Worm (Caenorhabditis elegans) whole organism, late embryonic: ENCODE measurements around the gene srx-50.

Experiments used
- C08G9.2 ChIP-seq: sonication (generic microtip); optimal IDR thresholded peaks from 2 replicates; lab custom pipeline; 2016; ENCODE audit warnings: mild to moderate bottlenecking, missing genetic modification characterization, moderate library complexity, missing compliant biosample characterization
- C38D4.7 ChIP-seq: fragments of 200-800 bp; sonication (Bioruptor generic); optimal IDR thresholded peaks from 2 replicates; lab custom pipeline; 2018; ENCODE audit warnings: mild to moderate bottlenecking, missing genetic modification characterization, moderate library complexity, missing compliant biosample characterization
- F13H6.1 ChIP-seq: sonication (generic microtip); optimal IDR thresholded peaks from 2 replicates; lab custom pipeline; 2016; ENCODE audit warnings: missing genetic modification characterization, missing compliant biosample characterization
- K02D7.2 ChIP-seq: sonication (generic microtip); optimal IDR thresholded peaks from 2 replicates; lab custom pipeline; 2017; ENCODE audit warnings: mild to moderate bottlenecking, missing genetic modification characterization, missing compliant biosample characterization
- K09A11.1 ChIP-seq: sonication (generic microtip); optimal IDR thresholded peaks from 2 replicates; lab custom pipeline; 2017; ENCODE audit warnings: antibody characterized with exemption, mild to moderate bottlenecking, missing genetic modification characterization, missing compliant biosample characterization; ENCODE audit not compliant: insufficient read depth
- ahr-1 ChIP-seq: sonication (generic microtip); optimal IDR thresholded peaks from 2 replicates; lab custom pipeline; 2016; ENCODE audit warnings: missing genetic modification characterization, missing compliant biosample characterization
- ama-1 ChIP-seq: fragments of 150-350 bp; optimal IDR thresholded peaks from 2 replicates; lab custom pipeline; 2014
- ceh-14 ChIP-seq: sonication (generic microtip); optimal IDR thresholded peaks from 2 replicates; lab custom pipeline; 2016; ENCODE audit warnings: missing genotype, missing genetic modification characterization, missing compliant biosample characterization
- ceh-18 ChIP-seq: sonication (generic microtip); optimal IDR thresholded peaks from 2 replicates; lab custom pipeline; 2016; ENCODE audit warnings: missing genetic modification characterization, missing compliant biosample characterization
- ceh-22 ChIP-seq: sonication (generic microtip); optimal IDR thresholded peaks from 2 replicates; lab custom pipeline; 2017; ENCODE audit warnings: missing biosample characterization, missing genetic modification characterization
- ceh-24 ChIP-seq: sonication (generic microtip); optimal IDR thresholded peaks from 2 replicates; lab custom pipeline; 2016; ENCODE audit warnings: mild to moderate bottlenecking, missing genetic modification characterization, missing compliant biosample characterization
- ceh-31 ChIP-seq: sonication (generic microtip); optimal IDR thresholded peaks from 2 replicates; lab custom pipeline; 2016; ENCODE audit warnings: missing genetic modification characterization, missing compliant biosample characterization
- ceh-34 ChIP-seq: sonication (generic microtip); optimal IDR thresholded peaks from 2 replicates; lab custom pipeline; 2016; ENCODE audit warnings: mild to moderate bottlenecking, missing genetic modification characterization, missing compliant biosample characterization
- ceh-48 ChIP-seq: sonication (generic microtip); optimal IDR thresholded peaks from 2 replicates; lab custom pipeline; 2016; ENCODE audit warnings: missing genetic modification characterization, inconsistent platforms, missing compliant biosample characterization
- elt-2 ChIP-seq: sonication (generic microtip); optimal IDR thresholded peaks from 2 replicates; lab custom pipeline; 2016; ENCODE audit warnings: missing genetic modification reagents, missing genetic modification characterization, missing compliant biosample characterization
- elt-4 ChIP-seq: sonication (generic microtip); optimal IDR thresholded peaks from 2 replicates; lab custom pipeline; 2016; ENCODE audit warnings: missing genetic modification characterization, missing compliant biosample characterization
- ets-4 ChIP-seq: sonication (generic microtip); optimal IDR thresholded peaks from 2 replicates; lab custom pipeline; 2016; ENCODE audit warnings: missing genetic modification characterization, missing compliant biosample characterization
- fkh-10 ChIP-seq: fragments of 150-350 bp; optimal IDR thresholded peaks from 2 replicates; lab custom pipeline; 2014; ENCODE audit warnings: missing biosample characterization, missing genetic modification reagents, missing genetic modification characterization
- fkh-6 ChIP-seq: sonication (generic microtip); optimal IDR thresholded peaks from 2 replicates; lab custom pipeline; 2016; ENCODE audit warnings: missing genetic modification characterization, missing compliant biosample characterization
- gmeb-2 ChIP-seq: sonication (generic microtip); optimal IDR thresholded peaks from 2 replicates; lab custom pipeline; 2016; ENCODE audit warnings: missing genetic modification characterization, inconsistent platforms, missing compliant biosample characterization
- hlh-6 ChIP-seq: sonication (generic microtip); optimal IDR thresholded peaks from 2 replicates; lab custom pipeline; 2016; ENCODE audit warnings: missing genotype, missing genetic modification characterization, missing compliant biosample characterization
- hlh-8 ChIP-seq: sonication (generic microtip); optimal IDR thresholded peaks from 2 replicates; lab custom pipeline; 2016; ENCODE audit warnings: missing genotype, missing genetic modification characterization, missing compliant biosample characterization
- lim-6 ChIP-seq: sonication (generic microtip); optimal IDR thresholded peaks from 2 replicates; lab custom pipeline; 2016; ENCODE audit warnings: missing genetic modification characterization, missing compliant biosample characterization
- lin-11 ChIP-seq: fragments of 200-800 bp; sonication (Bioruptor generic); optimal IDR thresholded peaks from 2 replicates; lab custom pipeline; 2018; ENCODE audit warnings: mild to moderate bottlenecking, missing genetic modification characterization, missing compliant biosample characterization
- nfya-1 ChIP-seq: sonication (generic microtip); optimal IDR thresholded peaks from 2 replicates; lab custom pipeline; 2017; ENCODE audit warnings: missing genetic modification characterization, mild to moderate bottlenecking, missing compliant biosample characterization, antibody characterized with exemption, moderate library complexity
- npax-4 ChIP-seq: sonication (generic microtip); optimal IDR thresholded peaks from 2 replicates; lab custom pipeline; 2016; ENCODE audit warnings: missing genetic modification characterization, missing compliant biosample characterization
- odd-2 ChIP-seq: sonication (generic microtip); optimal IDR thresholded peaks from 2 replicates; lab custom pipeline; 2017; ENCODE audit warnings: antibody characterized with exemption, mild to moderate bottlenecking, missing genetic modification characterization, missing compliant biosample characterization
- pat-9 ChIP-seq: fragments of 200-800 bp; sonication (Bioruptor generic); optimal IDR thresholded peaks from 2 replicates; lab custom pipeline; 2018; ENCODE audit warnings: mild to moderate bottlenecking, missing genetic modification characterization, moderate library complexity, missing compliant biosample characterization
- pax-1 ChIP-seq: fragments of 150-350 bp; optimal IDR thresholded peaks from 2 replicates; lab custom pipeline; 2014; ENCODE audit warnings: missing biosample characterization, missing genetic modification characterization
- pha-2 ChIP-seq: sonication (generic microtip); optimal IDR thresholded peaks from 2 replicates; lab custom pipeline; 2017; ENCODE audit warnings: mild to moderate bottlenecking, missing genetic modification characterization, missing compliant biosample characterization
- pha-4 ChIP-seq: fragments of 150-350 bp; optimal IDR thresholded peaks from 2 replicates; lab custom pipeline; 2018; ENCODE audit warnings: missing biosample characterization, missing genetic modification reagents, missing genetic modification characterization
- pros-1 ChIP-seq: fragments of 150-350 bp; optimal IDR thresholded peaks from 2 replicates; lab custom pipeline; 2014; ENCODE audit warnings: missing biosample characterization, missing genetic modification reagents, missing genetic modification characterization
- ref-2 ChIP-seq: sonication (generic microtip); optimal IDR thresholded peaks from 2 replicates; lab custom pipeline; 2016; ENCODE audit warnings: missing genetic modification characterization, missing compliant biosample characterization
- rnt-1 ChIP-seq: sonication (generic microtip); optimal IDR thresholded peaks from 2 replicates; lab custom pipeline; 2016; ENCODE audit warnings: missing genetic modification characterization, missing compliant biosample characterization
- sox-2 ChIP-seq: fragments of 200-800 bp; sonication (Bioruptor generic); IDR thresholded peaks from 2 replicates; pipeline ENCODE4 v1.3.6; 2022; ENCODE audit warnings: missing genetic modification reagents, missing genetic modification characterization, missing compliant biosample characterization
- sox-4 ChIP-seq: sonication (generic microtip); optimal IDR thresholded peaks from 2 replicates; lab custom pipeline; 2017; ENCODE audit warnings: mild to moderate bottlenecking, missing genetic modification characterization, inconsistent platforms, missing compliant biosample characterization
- syd-9 ChIP-seq: sonication (generic microtip); optimal IDR thresholded peaks from 2 replicates; lab custom pipeline; 2016; ENCODE audit warnings: mild to moderate bottlenecking, missing genetic modification characterization, moderate library complexity, missing compliant biosample characterization
- tbx-7 ChIP-seq: sonication (generic microtip); optimal IDR thresholded peaks from 2 replicates; lab custom pipeline; 2016; ENCODE audit warnings: missing genotype, missing genetic modification characterization, missing compliant biosample characterization
- unc-3 ChIP-seq, 2 experiments: fragments of 200-800 bp in 1 of 2; sonication (Bioruptor generic) in 1 of 2; sonication (generic microtip) in 1 of 2; conservative IDR thresholded peaks in 1 of 2; optimal IDR thresholded peaks in 1 of 2; 2 replicates each; pipeline versions ENCODE4 v1.3.6 to Lab custom; 2016 to 2022; ENCODE audit warnings: missing compliant biosample characterization in 2 of 2, missing genetic modification characterization in 2 of 2, missing genetic modification reagents in 1 of 2
- unc-55 ChIP-seq: sonication (generic microtip); optimal IDR thresholded peaks from 2 replicates; lab custom pipeline; 2017; ENCODE audit warnings: missing biosample characterization, missing genetic modification reagents, missing genetic modification characterization
- ztf-16 ChIP-seq: sonication (generic microtip); optimal IDR thresholded peaks from 2 replicates; lab custom pipeline; 2017; ENCODE audit warnings: missing genetic modification characterization, missing compliant biosample characterization

Gene srx-50

ce11 chrIV:7094216-7094758 is 36.5 kb downstream of the srx-50 start, which contains the start of gene deb-1:
deb-1 (minus strand) TSS chrIV:7094266.
- TF ChIP-seq ceh-22 (tag; lab: Kevin White, UChicago) (no peak), elt-2 (tag; lab: Kevin White, UChicago) (peak; percentile 8)

ce11 chrIV:7095396-7095964 is 37.7 kb downstream of the srx-50 start:
- TF ChIP-seq pax-1 (tag; lab: Kevin White, UChicago) (no peak), nfya-1 (tag; lab: Kevin White, UChicago) (peak; percentile 31), fkh-10 (GFP tag; lab: Kevin White, UChicago) (no peak), ceh-18 (tag; lab: Kevin White, UChicago) (peak; percentile 67), rnt-1 (tag; lab: Kevin White, UChicago) (peak; percentile 75), ahr-1 (tag; lab: Kevin White, UChicago) (no peak), C08G9.2 (tag; lab: Kevin White, UChicago) (peak; percentile 5), unc-55 (GFP tag; lab: Kevin White, UChicago) (peak; percentile 41), ref-2 (tag; lab: Kevin White, UChicago) (peak; percentile 34), sox-2 (GFP tag; lab: Robert Waterston, UW) (no peak), ztf-16 (tag; lab: Kevin White, UChicago) (no peak)

ce11 chrIV:7096097-7096496 is 38.3 kb downstream of the srx-50 start:
- no peak for TF ChIP-seq ceh-22 (tag; lab: Kevin White, UChicago)
- TF ChIP-seq ahr-1 (tag; lab: Kevin White, UChicago), result no peak

- no peak for TF ChIP-seq sox-4 (tag; lab: Kevin White, UChicago)
- no peak for TF ChIP-seq ets-4 (tag; lab: Kevin White, UChicago)
- no peak for TF ChIP-seq elt-4
- no peak for TF ChIP-seq lin-11 (tag; lab: Kevin White, UChicago)
- no peak for TF ChIP-seq pha-2 (tag; lab: Kevin White, UChicago)
- TF ChIP-seq F13H6.1, result no peak
- TF ChIP-seq ceh-24, result no peak
- TF ChIP-seq C38D4.7 (GFP tag; lab: Kevin White, UChicago), result no peak
- TF ChIP-seq hlh-8 (tag; lab: Kevin White, UChicago), result no peak
- TF ChIP-seq syd-9 (tag; lab: Kevin White, UChicago), result no peak
- TF ChIP-seq pha-4 (tag; lab: Kevin White, UChicago), result no peak
- no peak for TF ChIP-seq fkh-6
- no peak for TF ChIP-seq lim-6 (tag; lab: Kevin White, UChicago)
- no peak for TF ChIP-seq npax-4 (tag; lab: Kevin White, UChicago)
Measured at ce11 chrIV:7097450-7097849, 39.7 kb downstream of the srx-50 start.

- peak; percentile 9 for TF ChIP-seq ama-1 (lab: Kevin White, UChicago)
- TF ChIP-seq ets-4 (tag; lab: Kevin White, UChicago), result no peak
- TF ChIP-seq tbx-7, result no peak
- TF ChIP-seq ceh-22 (tag; lab: Kevin White, UChicago), result no peak
- TF ChIP-seq ceh-31, result peak; percentile 7
- no peak for TF ChIP-seq gmeb-2 (tag; lab: Kevin White, UChicago)
- peak; percentile 74 for TF ChIP-seq pat-9 (tag; lab: Kevin White, UChicago)
- peak; percentile 7 for TF ChIP-seq ceh-14 (tag; lab: Kevin White, UChicago)
- TF ChIP-seq odd-2, result no peak
- no peak; the same call in 1 of the 2 replicates for TF ChIP-seq unc-3 (GFP tag; conservative IDR thresholded peaks at IDR 0.05; lab: Robert Waterston, UW)
- no peak for TF ChIP-seq unc-3 (tag; optimal IDR thresholded peaks at IDR 0.05; lab: Kevin White, UChicago)
- TF ChIP-seq hlh-8 (tag; lab: Kevin White, UChicago), result peak; percentile 19
- TF ChIP-seq C38D4.7 (GFP tag; lab: Kevin White, UChicago), result no peak
- TF ChIP-seq pha-2 (tag; lab: Kevin White, UChicago), result no peak
- no peak for TF ChIP-seq ceh-48
- no peak for TF ChIP-seq ahr-1 (tag; lab: Kevin White, UChicago)
- no peak for TF ChIP-seq syd-9 (tag; lab: Kevin White, UChicago)
- TF ChIP-seq K09A11.1 (tag; lab: Kevin White, UChicago), result no peak
- TF ChIP-seq ceh-18 (tag; lab: Kevin White, UChicago), result peak; percentile 89
- TF ChIP-seq ceh-34 (tag; lab: Kevin White, UChicago), result peak; percentile 25
- peak; percentile 72 for TF ChIP-seq unc-55 (GFP tag; lab: Kevin White, UChicago)
- peak; percentile 77 for TF ChIP-seq rnt-1 (tag; lab: Kevin White, UChicago)
- TF ChIP-seq K02D7.2 (tag; lab: Kevin White, UChicago), result no peak
- TF ChIP-seq hlh-6, result peak; percentile 55
- TF ChIP-seq pros-1, result no peak
- TF ChIP-seq F13H6.1, result peak; percentile 19
Measured at ce11 chrIV:7098509-7099065, 40.8 kb downstream of the srx-50 start, which contains the start of gene ZC477.4. ZC477.4 (minus strand) TSS chrIV:7098784.
